Fruit fly (Drosophila melanogaster): ENCODE results near the gene CG42728.

DNA sequence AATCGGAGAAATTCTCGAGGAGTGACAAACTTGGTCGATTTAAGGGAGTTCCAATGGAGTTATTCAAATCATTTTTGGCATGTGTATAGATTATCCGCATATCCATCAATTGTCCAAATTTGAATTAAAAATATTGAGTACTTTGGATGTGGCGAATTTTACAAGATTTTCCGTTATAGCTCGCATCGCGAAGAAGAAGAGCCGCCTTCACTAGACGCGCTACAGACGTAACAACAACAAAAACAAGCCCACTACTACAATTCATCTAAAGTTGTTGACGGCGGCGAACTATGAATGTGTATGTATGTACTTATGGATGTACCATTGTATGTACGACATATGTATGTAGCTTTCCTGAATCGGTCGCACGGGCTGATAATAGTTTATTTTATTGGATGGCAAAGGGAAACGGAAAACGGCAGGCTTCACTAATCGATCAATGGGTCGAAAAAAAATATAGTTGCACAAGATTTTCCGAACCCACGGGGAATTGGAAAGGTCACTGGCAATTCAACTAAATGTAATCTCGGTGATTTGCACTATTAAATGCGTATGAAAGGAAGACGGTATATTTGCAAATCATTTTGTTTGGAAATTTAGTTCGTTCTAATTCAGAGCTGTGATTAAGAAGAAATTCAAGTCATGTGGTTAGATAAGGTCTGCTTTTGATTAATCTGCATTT is 13.0 kb downstream of the CG42728 start:
- TF ChIP-seq Dfd (GFP tag; optimal IDR thresholded peaks at IDR 0.05): no peak
- no peak for TF ChIP-seq Abd-B (GFP tag; optimal IDR thresholded peaks at IDR 0.05)
- TF ChIP-seq OdsH (GFP tag; optimal IDR thresholded peaks at IDR 0.05): no peak
- no peak for TF ChIP-seq Hr78 (GFP tag; optimal IDR thresholded peaks at IDR 0.05)
- TF ChIP-seq Dif (GFP tag; optimal IDR thresholded peaks at IDR 0.05; ENCODE audit: partially characterized antibody): no peak
- no peak for TF ChIP-seq Rel (GFP tag; optimal IDR thresholded peaks at IDR 0.05)
- TF ChIP-seq Rel (tag; optimal IDR thresholded peaks at IDR 0.05): no peak
- TF ChIP-seq Sp1 (GFP tag; optimal IDR thresholded peaks at IDR 0.05): no peak
- no peak for TF ChIP-seq usp (GFP tag; optimal IDR thresholded peaks at IDR 0.05)
- no peak for TF ChIP-seq brk (GFP tag; optimal IDR thresholded peaks at IDR 0.05)
- TF ChIP-seq dsf (GFP tag; optimal IDR thresholded peaks at IDR 0.05; ENCODE audit: borderline replicate concordance): no peak
- TF ChIP-seq jim (GFP tag; optimal IDR thresholded peaks at IDR 0.05): no peak
- TF ChIP-seq sage (GFP tag; optimal IDR thresholded peaks at IDR 0.05): no peak

Measured in whole organism, wandering third instar larva.